Fruit fly (Drosophila melanogaster) whole organism: ENCODE measurements around the gene haf.

Experiments used
- CG8478 ChIP-seq: fragments of >200 bp; optimal IDR thresholded peaks from 2 replicates; lab custom pipeline; 2018; ENCODE audit warnings: inconsistent platforms
- EcR ChIP-seq, 2 experiments: fragments of >200 bp; optimal IDR thresholded peaks; 2 replicates each; lab custom pipeline; 2017; ENCODE audit warnings: missing biosample characterization in 2 of 2, missing genetic modification characterization in 2 of 2, missing genetic modification reagents in 2 of 2
- pan ChIP-seq: fragments of >200 bp; optimal IDR thresholded peaks from 2 replicates; lab custom pipeline; 2017

dm6 chr2L:1655858-1656257 is 100.9 kb downstream of the haf start:
- TF ChIP-seq CG8478 (no peak), EcR (GFP tag; optimal IDR thresholded peaks at IDR 0.05; lab: Kevin White, UChicago) (no peak), pan (lab: Kevin White, UChicago) (no peak)
